Fruit fly (Drosophila melanogaster): ENCODE measurements around the gene CG42822.
"Not testable (repeated sequence)": the region's sequence is repeated elsewhere in the genome, so short reads cannot be mapped to it uniquely, and the experiment has no call there.

Gene CG42822

DNA sequence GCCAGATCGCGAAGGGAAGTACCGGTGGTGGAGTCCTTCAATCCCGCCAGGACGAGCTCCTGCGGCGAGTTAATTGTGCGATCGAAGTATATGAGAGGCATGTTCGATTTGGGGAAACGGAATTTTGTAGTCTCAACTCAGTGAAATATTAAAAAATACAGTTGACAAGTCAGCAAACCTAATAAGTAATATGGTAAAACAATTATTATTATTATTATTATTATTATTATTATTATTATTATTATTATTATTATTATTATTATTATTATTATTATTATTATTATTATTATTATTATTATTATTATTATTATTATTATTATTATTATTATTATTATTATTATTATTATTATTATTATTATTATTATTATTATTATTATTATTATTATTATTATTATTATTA, 43.0 kb downstream of the CG42822 start, which contains the start of gene CG14330:
CG14330 (minus strand) TSS at position 101 of the 400 bp plus-strand sequence.
- TF ChIP-seq psq, h, insv (optimal IDR thresholded peaks at IDR 0.05): not testable (repeated sequence)

All from Kc167 (cell line).